Worm (Caenorhabditis elegans): ENCODE results near the gene ttr-32.

Gene ttr-32

ce11 chrIII:7530108-7530507 lies 36.1 kb upstream of the ttr-32 start:
- TF ChIP-seq unc-55 (GFP tag; optimal IDR thresholded peaks at IDR 0.05) (peak; percentile 51), hlh-8 (tag; optimal IDR thresholded peaks at IDR 0.05) (no peak)

ce11 chrIII:7530830-7531229 lies 35.4 kb upstream of the ttr-32 start:
- TF ChIP-seq ref-2 (tag; optimal IDR thresholded peaks at IDR 0.05) (no peak), ceh-31 (tag; optimal IDR thresholded peaks at IDR 0.05) (no peak), nhr-232 (tag; optimal IDR thresholded peaks at IDR 0.05) (no peak), rnt-1 (tag; optimal IDR thresholded peaks at IDR 0.05) (no peak), K02D7.2 (tag; optimal IDR thresholded peaks at IDR 0.05) (no peak), pax-1 (tag; optimal IDR thresholded peaks at IDR 0.05) (no peak), nfya-1 (tag; optimal IDR thresholded peaks at IDR 0.05) (no peak), ceh-9 (tag; optimal IDR thresholded peaks at IDR 0.05) (no peak), ttx-3 (tag; optimal IDR thresholded peaks at IDR 0.05) (no peak), fax-1 (tag; optimal IDR thresholded peaks at IDR 0.05) (no peak), pros-1 (tag; optimal IDR thresholded peaks at IDR 0.05) (no peak), mec-3 (tag; optimal IDR thresholded peaks at IDR 0.05; ENCODE audit: borderline replicate concordance) (no peak), hlh-30 (tag; optimal IDR thresholded peaks at IDR 0.05; ENCODE audit: insufficient read depth) (no peak), eyg-1 (tag; optimal IDR thresholded peaks at IDR 0.05) (no peak)

- TF ChIP-seq unc-55 (GFP tag; optimal IDR thresholded peaks at IDR 0.05): peak; percentile 80
- no peak for TF ChIP-seq unc-42 (tag; optimal IDR thresholded peaks at IDR 0.05)
- TF ChIP-seq rnt-1 (tag; optimal IDR thresholded peaks at IDR 0.05): no peak
- TF ChIP-seq hlh-13 (GFP tag; optimal IDR thresholded peaks at IDR 0.05): no peak
- TF ChIP-seq pag-3 (tag; optimal IDR thresholded peaks at IDR 0.05; ENCODE audit: borderline replicate concordance): no peak
Measured at ce11 chrIII:7531385-7531784, 34.8 kb upstream of the ttr-32 start.

- TF ChIP-seq hlh-6 (tag; optimal IDR thresholded peaks at IDR 0.05) (no peak), ahr-1 (tag; optimal IDR thresholded peaks at IDR 0.05) (no peak), ceh-34 (tag; optimal IDR thresholded peaks at IDR 0.05) (no peak), ceh-22 (tag; optimal IDR thresholded peaks at IDR 0.05) (no peak), fkh-6 (tag; optimal IDR thresholded peaks at IDR 0.05) (no peak), ceh-9 (tag; optimal IDR thresholded peaks at IDR 0.05) (no peak), ceh-31 (tag; optimal IDR thresholded peaks at IDR 0.05) (no peak), fkh-10 (GFP tag; optimal IDR thresholded peaks at IDR 0.05) (no peak), rnt-1 (tag; optimal IDR thresholded peaks at IDR 0.05) (no peak), pqm-1 (tag; optimal IDR thresholded peaks at IDR 0.05) (no peak), ceh-30 (tag; optimal IDR thresholded peaks at IDR 0.05) (no peak), hlh-13 (GFP tag; optimal IDR thresholded peaks at IDR 0.05) (no peak), sox-2 (GFP tag; IDR thresholded peaks at IDR 0.05) (no peak), elt-2 (tag; optimal IDR thresholded peaks at IDR 0.05) (no peak), ceh-14 (tag; optimal IDR thresholded peaks at IDR 0.05) (no peak)
Measured at ce11 chrIII:7533012-7533411, 33.2 kb upstream of the ttr-32 start.

- no peak for TF ChIP-seq fkh-10 (GFP tag; optimal IDR thresholded peaks at IDR 0.05)
- TF ChIP-seq unc-3 (GFP tag; conservative IDR thresholded peaks at IDR 0.05): no peak
- no peak for TF ChIP-seq unc-3 (tag; optimal IDR thresholded peaks at IDR 0.05)
- peak; percentile 94 for TF ChIP-seq unc-55 (GFP tag; optimal IDR thresholded peaks at IDR 0.05)
- peak; percentile 95 for TF ChIP-seq nfya-1 (tag; optimal IDR thresholded peaks at IDR 0.05)
- TF ChIP-seq ref-2 (tag; optimal IDR thresholded peaks at IDR 0.05): peak; percentile 44
- no peak for TF ChIP-seq tbx-7 (tag; optimal IDR thresholded peaks at IDR 0.05)
- no peak for TF ChIP-seq unc-86 (tag; optimal IDR thresholded peaks at IDR 0.05)
- no peak for TF ChIP-seq odd-2 (tag; optimal IDR thresholded peaks at IDR 0.05)
- TF ChIP-seq ceh-34 (tag; optimal IDR thresholded peaks at IDR 0.05): no peak
- TF ChIP-seq rnt-1 (tag; optimal IDR thresholded peaks at IDR 0.05): peak; percentile 12
- TF ChIP-seq T23F11.4 (GFP tag; optimal IDR thresholded peaks at IDR 0.05): no peak
Measured at ce11 chrIII:7534648-7535047, 31.6 kb upstream of the ttr-32 start.

Data from whole organism, late embryonic.